Worm (Caenorhabditis elegans) whole organism, L4 larva: ENCODE data around the gene cki-1.

Experiments
- D1046.2 ChIP-seq: fragments of 200-800 bp; sonication (Bioruptor generic); IDR thresholded peaks from 2 replicates; pipeline ENCODE4 v1.3.6; 2022; ENCODE audit warnings: missing genetic modification characterization, missing compliant biosample characterization
- F10B5.3 ChIP-seq: sonication (generic microtip); optimal IDR thresholded peaks from 2 replicates; lab custom pipeline; 2016; ENCODE audit warnings: mild to moderate bottlenecking, missing genetic modification characterization, missing compliant biosample characterization
- F26F4.8 ChIP-seq: fragments of 200-800 bp; sonication (Bioruptor generic); conservative IDR thresholded peaks from 2 replicates; pipeline ENCODE4 v1.3.6; 2022; ENCODE audit warnings: missing genetic modification characterization, missing compliant biosample characterization
- Y48G9A.11 ChIP-seq: fragments of 200-800 bp; sonication (Bioruptor generic); IDR thresholded peaks from 2 replicates; pipeline ENCODE4 v1.3.6; 2022; ENCODE audit warnings: missing genetic modification reagents, missing genetic modification characterization, missing compliant biosample characterization
- ZK546.5 ChIP-seq, 2 experiments: sonication (generic microtip); optimal IDR thresholded peaks; 2 replicates each; lab custom pipeline; 2017; ENCODE audit warnings: missing biosample characterization in 2 of 2, missing genetic modification characterization in 2 of 2
- aly-2 ChIP-seq: sonication (generic microtip); optimal IDR thresholded peaks from 2 replicates; lab custom pipeline; 2018; ENCODE audit warnings: missing biosample characterization, missing genetic modification characterization
- ama-1 ChIP-seq: fragments of 150-350 bp; optimal IDR thresholded peaks from 2 replicates; lab custom pipeline; 2014; ENCODE audit warnings: inconsistent platforms, mixed read lengths
- attf-4 ChIP-seq: sonication (generic microtip); optimal IDR thresholded peaks from 3 replicates; lab custom pipeline; 2017; ENCODE audit warnings: missing biosample characterization, missing genetic modification characterization
- ceh-28 ChIP-seq: fragments of 150-350 bp; optimal IDR thresholded peaks from 2 replicates; lab custom pipeline; 2014; ENCODE audit warnings: missing biosample characterization, missing genetic modification reagents, missing genetic modification characterization
- ceh-44 ChIP-seq: fragments of 200-800 bp; sonication (Bioruptor generic); IDR thresholded peaks from 2 replicates; pipeline ENCODE4 v1.3.6; 2022; ENCODE audit warnings: missing genetic modification reagents, missing genetic modification characterization, missing compliant biosample characterization
- ctbp-1 ChIP-seq: fragments of 200-800 bp; sonication (Bioruptor generic); IDR thresholded peaks from 2 replicates; pipeline ENCODE4 v1.3.6; 2022; ENCODE audit warnings: missing genetic modification reagents, missing genetic modification characterization, missing compliant biosample characterization
- daf-12 ChIP-seq: fragments of 150-350 bp; optimal IDR thresholded peaks from 2 replicates; lab custom pipeline; 2014; ENCODE audit warnings: missing biosample characterization, missing genetic modification reagents, missing genetic modification characterization
- dmd-8 ChIP-seq: fragments of 200-800 bp; sonication (Bioruptor generic); IDR thresholded peaks from 2 replicates; pipeline ENCODE4 v1.3.6; 2022; ENCODE audit warnings: missing genetic modification characterization, missing compliant biosample characterization
- dmd-9 ChIP-seq: fragments of 200-800 bp; sonication (Bioruptor generic); IDR thresholded peaks from 2 replicates; pipeline ENCODE4 v1.3.6; 2022; ENCODE audit warnings: missing genetic modification reagents, missing genetic modification characterization, missing compliant biosample characterization
- duxl-1 ChIP-seq: sonication (generic microtip); optimal IDR thresholded peaks from 2 replicates; lab custom pipeline; 2016; ENCODE audit warnings: mild to moderate bottlenecking, missing genetic modification characterization, moderate library complexity, missing compliant biosample characterization; ENCODE audit not compliant: poor library complexity
- dve-1 ChIP-seq: sonication (generic microtip); optimal IDR thresholded peaks from 2 replicates; lab custom pipeline; 2017; ENCODE audit warnings: antibody characterized with exemption, mild to moderate bottlenecking, missing genetic modification characterization, missing compliant biosample characterization; ENCODE audit not compliant: insufficient read depth
- egl-43 ChIP-seq: fragments of 200-800 bp; sonication (Bioruptor generic); IDR thresholded peaks from 2 replicates; pipeline ENCODE4 v1.3.6; 2022; ENCODE audit warnings: missing genetic modification reagents, missing genetic modification characterization, missing compliant biosample characterization
- fkh-10 ChIP-seq: fragments of 150-350 bp; optimal IDR thresholded peaks from 2 replicates; lab custom pipeline; 2014; ENCODE audit warnings: missing biosample characterization, missing genetic modification reagents, missing genetic modification characterization
- gei-8 ChIP-seq: fragments of 200-800 bp; sonication (Bioruptor generic); optimal IDR thresholded peaks from 2 replicates; lab custom pipeline; 2018; ENCODE audit warnings: mild to moderate bottlenecking, missing genetic modification characterization, missing compliant biosample characterization
- hif-1 ChIP-seq, 2 experiments: sonication (generic microtip); optimal IDR thresholded peaks; 2 replicates each; lab custom pipeline; 2016 to 2017; ENCODE audit warnings: missing compliant biosample characterization in 2 of 2, missing genetic modification characterization in 2 of 2, missing genetic modification reagents in 2 of 2, missing genotype in 2 of 2, mild to moderate bottlenecking in 1 of 2
- hlh-11 ChIP-seq: fragments of 200-800 bp; sonication (Bioruptor generic); optimal IDR thresholded peaks from 2 replicates; lab custom pipeline; 2018; ENCODE audit warnings: mild to moderate bottlenecking, missing genetic modification characterization, missing compliant biosample characterization
- jun-1 ChIP-seq: fragments of 150-350 bp; optimal IDR thresholded peaks from 2 replicates; lab custom pipeline; 2014; ENCODE audit warnings: missing biosample characterization, missing genetic modification reagents, missing genetic modification characterization
- lin-13 ChIP-seq: fragments of 150-350 bp; optimal IDR thresholded peaks from 2 replicates; lab custom pipeline; 2014; ENCODE audit warnings: missing biosample characterization, missing genetic modification reagents, missing genetic modification characterization
- lin-15B ChIP-seq: fragments of 150-350 bp; sonication (generic microtip); optimal IDR thresholded peaks from 3 replicates; lab custom pipeline; 2014; ENCODE audit warnings: missing biosample characterization, missing genetic modification characterization
- lin-29 ChIP-seq: fragments of 200-800 bp; sonication (Bioruptor generic); IDR thresholded peaks from 2 replicates; pipeline ENCODE4 v1.3.6; 2022; ENCODE audit warnings: missing genetic modification reagents, missing genetic modification characterization, missing compliant biosample characterization
- lir-3 ChIP-seq: sonication (generic microtip); optimal IDR thresholded peaks from 2 replicates; lab custom pipeline; 2016; ENCODE audit warnings: mild to moderate bottlenecking, missing genetic modification characterization, missing compliant biosample characterization
- lsy-2 ChIP-seq, 2 experiments: fragments of 150-350 bp in 1 of 2; sonication (generic microtip) in 1 of 2; optimal IDR thresholded peaks; 2 replicates each; lab custom pipeline; 2014 to 2017; ENCODE audit warnings: missing biosample characterization in 2 of 2, missing genetic modification characterization in 2 of 2
- madf-5 ChIP-seq, 2 experiments: fragments of 200-800 bp; sonication (Bioruptor generic); IDR thresholded peaks; 2 replicates each; pipeline ENCODE4 v1.3.6; 2022; ENCODE audit warnings: missing compliant biosample characterization in 2 of 2, missing genetic modification characterization in 2 of 2
- mep-1 ChIP-seq: fragments of 150-350 bp; sonication (generic microtip); optimal IDR thresholded peaks from 3 replicates; lab custom pipeline; 2014; ENCODE audit warnings: missing biosample characterization, missing genetic modification characterization
- mxl-2 ChIP-seq: fragments of 200-800 bp; sonication (Bioruptor generic); conservative IDR thresholded peaks from 2 replicates; pipeline ENCODE4 v1.3.6; 2022; ENCODE audit warnings: missing genetic modification reagents, missing genetic modification characterization, missing compliant biosample characterization
- mxl-3 ChIP-seq: fragments of 200-800 bp; sonication (Bioruptor generic); optimal IDR thresholded peaks from 2 replicates; lab custom pipeline; 2018; ENCODE audit warnings: mild to moderate bottlenecking, missing genetic modification characterization, missing compliant biosample characterization
- nhr-10 ChIP-seq: fragments of 150-350 bp; optimal IDR thresholded peaks from 2 replicates; lab custom pipeline; 2014; ENCODE audit warnings: missing biosample characterization, missing genetic modification characterization
- nhr-28 ChIP-seq: fragments of 150-350 bp; optimal IDR thresholded peaks from 2 replicates; lab custom pipeline; 2014; ENCODE audit warnings: missing biosample characterization, missing genetic modification characterization
- nhr-48 ChIP-seq: sonication (generic microtip); optimal IDR thresholded peaks from 2 replicates; lab custom pipeline; 2016; ENCODE audit warnings: mild to moderate bottlenecking, missing genetic modification characterization, missing compliant biosample characterization
- nhr-6 ChIP-seq: fragments of 150-350 bp; optimal IDR thresholded peaks from 2 replicates; lab custom pipeline; 2014; ENCODE audit warnings: missing biosample characterization, missing genetic modification characterization
- nhr-77 ChIP-seq: fragments of 150-350 bp; optimal IDR thresholded peaks from 2 replicates; lab custom pipeline; 2014; ENCODE audit warnings: missing biosample characterization, missing genetic modification characterization
- php-3 ChIP-seq: fragments of 200-800 bp; sonication (Bioruptor generic); IDR thresholded peaks from 2 replicates; pipeline ENCODE4 v1.3.6; 2022; ENCODE audit warnings: missing genetic modification reagents, missing genetic modification characterization, missing compliant biosample characterization
- rbr-2 ChIP-seq: sonication (generic microtip); optimal IDR thresholded peaks from 2 replicates; lab custom pipeline; 2016; ENCODE audit warnings: missing genotype, missing genetic modification characterization, missing compliant biosample characterization
- saeg-2 ChIP-seq: fragments of 200-800 bp; sonication (Bioruptor generic); IDR thresholded peaks from 2 replicates; pipeline ENCODE4 v1.3.6; 2022; ENCODE audit warnings: missing genetic modification reagents, missing genetic modification characterization, missing compliant biosample characterization
- set-16 ChIP-seq: fragments of 200-800 bp; sonication (Bioruptor generic); IDR thresholded peaks from 2 replicates; pipeline ENCODE4 v1.3.6; 2022; ENCODE audit warnings: missing genetic modification reagents, missing genetic modification characterization, missing compliant biosample characterization
- tra-1 ChIP-seq: fragments of 200-800 bp; sonication (Bioruptor generic); IDR thresholded peaks from 2 replicates; pipeline ENCODE4 v1.3.6; 2022; ENCODE audit warnings: missing genetic modification reagents, missing genetic modification characterization, missing compliant biosample characterization
- unc-130 ChIP-seq: sonication (generic microtip); optimal IDR thresholded peaks from 2 replicates; lab custom pipeline; 2016; ENCODE audit warnings: missing genetic modification reagents, missing genetic modification characterization, missing compliant biosample characterization
- vab-7 ChIP-seq: fragments of 200-800 bp; sonication (Bioruptor generic); IDR thresholded peaks from 2 replicates; pipeline ENCODE4 v1.3.6; 2022; ENCODE audit warnings: missing genetic modification reagents, missing genetic modification characterization, missing compliant biosample characterization
- zag-1 ChIP-seq: fragments of 150-350 bp; optimal IDR thresholded peaks from 2 replicates; lab custom pipeline; 2014; ENCODE audit warnings: missing biosample characterization, missing genetic modification characterization
- zfp-2 ChIP-seq: sonication (generic microtip); optimal IDR thresholded peaks from 2 replicates; lab custom pipeline; 2016; ENCODE audit warnings: mild to moderate bottlenecking, missing genetic modification characterization, missing compliant biosample characterization
- zip-11 ChIP-seq: fragments of 200-800 bp; sonication (Bioruptor generic); IDR thresholded peaks from 2 replicates; pipeline ENCODE4 v1.3.6; 2022; ENCODE audit warnings: missing genetic modification characterization, missing compliant biosample characterization
- ztf-7 ChIP-seq: fragments of 150-350 bp; optimal IDR thresholded peaks from 2 replicates; lab custom pipeline; 2014; ENCODE audit warnings: missing biosample characterization, missing genetic modification characterization

Gene cki-1

DNA sequence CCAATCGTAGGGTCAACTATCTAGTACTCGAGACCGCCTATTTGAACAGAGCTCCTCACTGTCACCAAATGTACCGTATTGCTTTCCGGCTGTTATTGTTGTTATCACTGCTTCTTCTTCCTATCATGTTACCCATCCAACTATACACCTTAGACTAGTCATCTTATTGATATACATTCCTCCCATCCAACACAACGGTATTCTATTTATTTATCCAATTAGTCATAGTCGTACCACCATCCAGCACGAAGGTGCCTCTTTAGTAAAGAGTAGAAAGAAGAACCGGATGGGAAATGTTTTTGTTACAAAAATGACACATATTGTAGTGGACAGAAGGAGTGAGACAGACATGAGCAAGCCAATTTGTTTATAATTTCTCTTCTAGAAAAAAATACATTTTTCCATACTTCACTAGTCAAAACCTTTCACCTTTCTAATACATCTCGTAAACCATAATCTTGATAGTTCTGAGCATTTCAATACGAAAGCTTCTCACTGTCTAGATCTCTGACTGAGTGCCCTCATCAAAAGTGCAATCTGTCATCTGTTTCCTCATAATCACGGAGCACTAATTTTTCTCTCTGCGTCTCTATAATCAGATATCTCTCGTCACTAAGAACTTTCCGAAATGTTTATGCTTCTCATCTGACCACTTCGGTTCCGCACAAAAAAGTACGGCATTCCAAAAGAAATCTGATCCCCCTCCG, 725 bp upstream of the cki-1 start (continued):
- TF ChIP-seq nhr-6 (tag; lab: Kevin White, UChicago) = peak; percentile 70
- TF ChIP-seq nhr-28 (tag; lab: Kevin White, UChicago) = peak; percentile 19
- no peak for TF ChIP-seq D1046.2 (GFP tag; lab: Robert Waterston, UW)
- TF ChIP-seq hif-1 (tag; optimal IDR thresholded peaks at IDR 0.05; lab: Kevin White, UChicago) = no peak
- TF ChIP-seq php-3 (GFP tag; lab: Robert Waterston, UW) = no peak
- TF ChIP-seq lin-29 (GFP tag; lab: Robert Waterston, UW) = no peak
- TF ChIP-seq aly-2 (tag; lab: Kevin White, UChicago) = no peak
- TF ChIP-seq lsy-2 (tag; optimal IDR thresholded peaks at IDR 0.05; lab: Kevin White, UChicago) = peak in 1 of 2 experiments; percentile 45
- TF ChIP-seq hlh-11 = peak; percentile 7
- no peak for TF ChIP-seq lin-15B
- TF ChIP-seq saeg-2 (GFP tag; lab: Robert Waterston, UW) = no peak
- peak; percentile 16 for TF ChIP-seq dve-1 (tag; lab: Kevin White, UChicago)

DNA sequence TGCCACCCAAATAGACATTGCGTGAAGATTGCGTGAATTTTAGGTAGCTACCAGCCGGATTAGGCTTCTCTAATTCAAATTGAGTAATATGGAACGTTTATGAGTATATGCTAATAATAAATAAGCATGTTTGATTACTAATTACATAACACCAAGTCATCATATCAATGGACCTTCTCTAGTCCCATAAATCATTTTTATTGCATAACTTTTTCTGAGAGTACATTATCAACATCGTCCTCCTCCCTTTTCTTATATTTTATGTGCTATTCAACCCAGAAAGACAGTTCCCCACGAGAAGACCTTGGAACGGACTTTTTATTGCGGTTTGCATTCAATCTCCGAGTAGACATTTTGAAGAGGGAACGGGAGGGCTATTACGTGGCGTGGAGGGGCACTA, 1.3 kb downstream of the cki-1 start:
- TF ChIP-seq ZK546.5 (tag; optimal IDR thresholded peaks at IDR 0.05; lab: Kevin White, UChicago) (no peak), F10B5.3 (tag; lab: Kevin White, UChicago) (peak; percentile 24), egl-43 (GFP tag; lab: Robert Waterston, UW) (no peak), Y48G9A.11 (0 out of 2 replicates have a peak, but pooled peaks have one; percentile 17), tra-1 (GFP tag; lab: Robert Waterston, UW) (0 out of 2 replicates have a peak, but pooled peaks have one; percentile 25), set-16 (GFP tag; lab: Robert Waterston, UW) (no peak), daf-12 (no peak)

DNA sequence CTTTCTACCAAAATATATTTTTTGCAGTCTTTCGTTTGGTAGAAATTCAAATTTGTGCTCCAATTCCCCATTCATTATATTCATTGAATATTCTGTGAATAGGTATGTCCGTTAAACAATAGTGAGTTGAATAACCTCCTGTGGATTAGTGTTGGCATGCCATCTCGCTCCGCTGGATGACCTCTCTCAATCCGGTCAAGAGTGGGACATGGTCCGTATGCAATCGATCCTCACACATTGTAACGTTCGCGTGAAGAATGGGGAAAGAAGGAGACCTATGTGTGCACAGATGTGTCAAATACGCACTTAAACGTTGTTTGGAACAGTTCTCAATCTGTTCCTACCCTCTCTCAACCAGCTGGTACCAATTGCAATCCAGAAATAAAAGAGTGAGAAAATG, 2.2 kb downstream of the cki-1 start:
- TF ChIP-seq zfp-2 (tag; lab: Kevin White, UChicago) (no peak), nhr-48 (no peak), mxl-3 (no peak), rbr-2 (tag; lab: Kevin White, UChicago) (no peak), nhr-77 (tag; lab: Kevin White, UChicago) (no peak), vab-7 (no peak), fkh-10 (GFP tag; lab: Kevin White, UChicago) (no peak), dmd-8 (GFP tag; lab: Robert Waterston, UW) (no peak), mxl-2 (no peak), lin-13 (GFP tag; lab: Kevin White, UChicago) (no peak), ama-1 (lab: Kevin White, UChicago) (no peak), gei-8 (GFP tag; lab: Kevin White, UChicago) (no peak)

DNA sequence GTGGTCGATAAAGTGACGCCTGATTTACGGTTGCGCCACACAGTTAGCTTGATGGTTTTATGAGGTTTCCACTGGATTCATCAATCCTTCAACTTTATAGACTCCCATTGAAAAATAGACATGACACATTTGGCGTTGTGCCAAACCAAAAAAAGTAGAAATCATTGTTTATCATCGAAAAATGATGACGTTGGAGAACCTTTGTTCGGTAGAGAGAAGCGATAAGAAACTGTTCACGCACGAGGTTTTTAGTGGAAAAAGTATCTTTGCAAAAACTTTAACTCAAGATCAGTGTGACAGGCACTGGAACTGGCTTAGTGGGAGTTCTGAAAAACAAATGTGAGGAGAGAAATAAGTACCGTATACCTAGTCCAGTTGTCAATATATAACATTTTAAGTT, 2.6 kb downstream of the cki-1 start:
- no peak for TF ChIP-seq jun-1 (tag; lab: Kevin White, UChicago)
- no peak for TF ChIP-seq D1046.2 (GFP tag; lab: Robert Waterston, UW)
- TF ChIP-seq set-16 (GFP tag; lab: Robert Waterston, UW) = no peak
- TF ChIP-seq ztf-7 (tag; lab: Kevin White, UChicago) = no peak
- TF ChIP-seq nhr-28 (tag; lab: Kevin White, UChicago) = peak; percentile 52
- no peak for TF ChIP-seq duxl-1 (tag; lab: Kevin White, UChicago)
- no peak for TF ChIP-seq lir-3 (tag; lab: Kevin White, UChicago)
- TF ChIP-seq madf-5 (GFP tag; IDR thresholded peaks at IDR 0.05; lab: Robert Waterston, UW) = no peak
- no peak for TF ChIP-seq ceh-28 (tag; lab: Kevin White, UChicago)
- TF ChIP-seq attf-4 (tag; lab: Kevin White, UChicago) = no peak
- no peak for TF ChIP-seq ama-1 (lab: Kevin White, UChicago)
- no peak for TF ChIP-seq dmd-9 (GFP tag; lab: Robert Waterston, UW)
- TF ChIP-seq tra-1 (GFP tag; lab: Robert Waterston, UW) = no peak
- TF ChIP-seq unc-130 (GFP tag; lab: Kevin White, UChicago) = no peak
- TF ChIP-seq zag-1 = no peak
- TF ChIP-seq F26F4.8 = no peak
- TF ChIP-seq mep-1 = no peak
- no peak for TF ChIP-seq gei-8 (GFP tag; lab: Kevin White, UChicago)
- no peak for TF ChIP-seq zip-11
- TF ChIP-seq ctbp-1 = no peak
- no peak for TF ChIP-seq nhr-10 (tag; lab: Kevin White, UChicago)
- no peak for TF ChIP-seq ceh-44 (GFP tag; lab: Robert Waterston, UW)
